Fruit fly (Drosophila melanogaster) whole organism: ENCODE measurements around the gene CG6138.

Experiments
- CG8478 ChIP-seq: fragments of >200 bp; optimal IDR thresholded peaks from 2 replicates; lab custom pipeline; 2018; ENCODE audit warnings: inconsistent platforms
- Dll ChIP-seq: fragments of >200 bp; optimal IDR thresholded peaks from 2 replicates; lab custom pipeline; 2017
- EcR ChIP-seq, 2 experiments: fragments of >200 bp; optimal IDR thresholded peaks; 2 replicates each; lab custom pipeline; 2017; ENCODE audit warnings: missing biosample characterization in 2 of 2, missing genetic modification characterization in 2 of 2, missing genetic modification reagents in 2 of 2
- pan ChIP-seq: fragments of >200 bp; optimal IDR thresholded peaks from 2 replicates; lab custom pipeline; 2017
- psq ChIP-seq: fragments of >200 bp; optimal IDR thresholded peaks from 2 replicates; lab custom pipeline; 2017
- usp ChIP-seq: fragments of >200 bp; optimal IDR thresholded peaks from 2 replicates; lab custom pipeline; 2017; ENCODE audit warnings: missing biosample characterization, missing genetic modification characterization, mixed read lengths

CG6138 gene

dm6 chr2L:10566955-10567354 is at the start of gene CG6138:
Gene CG6138, plus strand, starts transcription at chr2L:10567255.
- TF ChIP-seq EcR (GFP tag; optimal IDR thresholded peaks at IDR 0.05; lab: Kevin White, UChicago) = no peak
- TF ChIP-seq psq (lab: Kevin White, UChicago) = no peak
- TF ChIP-seq usp (GFP tag; lab: Kevin White, UChicago) = no peak
- TF ChIP-seq CG8478 (lab: Kevin White, UChicago) = no peak
- no peak for TF ChIP-seq Dll (lab: Kevin White, UChicago)
- TF ChIP-seq pan (lab: Kevin White, UChicago) = no peak

- TF ChIP-seq EcR (GFP tag; optimal IDR thresholded peaks at IDR 0.05; lab: Kevin White, UChicago) = no peak
- no peak for TF ChIP-seq usp (GFP tag; lab: Kevin White, UChicago)
- TF ChIP-seq Dll (lab: Kevin White, UChicago) = no peak
- TF ChIP-seq psq (lab: Kevin White, UChicago) = no peak
- no peak for TF ChIP-seq pan (lab: Kevin White, UChicago)
Observed at dm6 chr2L:10519225-10519624, 47.8 kb upstream of the CG6138 start.

- TF ChIP-seq Dll (lab: Kevin White, UChicago) (no peak), EcR (GFP tag; optimal IDR thresholded peaks at IDR 0.05; lab: Kevin White, UChicago) (no peak), CG8478 (lab: Kevin White, UChicago) (no peak), pan (lab: Kevin White, UChicago) (no peak), usp (GFP tag; lab: Kevin White, UChicago) (no peak), psq (lab: Kevin White, UChicago) (no peak)
Observed at dm6 chr2L:10522174-10522893, 44.7 kb upstream of the CG6138 start.

- TF ChIP-seq pan (lab: Kevin White, UChicago) (no peak), CG8478 (lab: Kevin White, UChicago) (no peak), EcR (GFP tag; optimal IDR thresholded peaks at IDR 0.05; lab: Kevin White, UChicago) (no peak), Dll (lab: Kevin White, UChicago) (no peak), psq (lab: Kevin White, UChicago) (no peak), usp (GFP tag; lab: Kevin White, UChicago) (no peak)
Observed at dm6 chr2L:10526953-10527584, 40.0 kb upstream of the CG6138 start, which contains the start of gene Lip4. Gene Lip4, plus strand, starts transcription at chr2L:10527572.

dm6 chr2L:10528984-10529383 is 38.1 kb upstream of the CG6138 start:
- TF ChIP-seq CG8478 (lab: Kevin White, UChicago) (no peak), EcR (GFP tag; optimal IDR thresholded peaks at IDR 0.05; lab: Kevin White, UChicago) (no peak), Dll (lab: Kevin White, UChicago) (no peak), usp (GFP tag; lab: Kevin White, UChicago) (no peak), psq (lab: Kevin White, UChicago) (no peak), pan (lab: Kevin White, UChicago) (no peak)

- TF ChIP-seq psq (lab: Kevin White, UChicago) = no peak
- no peak for TF ChIP-seq pan (lab: Kevin White, UChicago)
- no peak for TF ChIP-seq usp (GFP tag; lab: Kevin White, UChicago)
- no peak for TF ChIP-seq CG8478 (lab: Kevin White, UChicago)
- no peak for TF ChIP-seq EcR (GFP tag; optimal IDR thresholded peaks at IDR 0.05; lab: Kevin White, UChicago)
- TF ChIP-seq Dll (lab: Kevin White, UChicago) = no peak
Observed at dm6 chr2L:10530089-10530488, 37.0 kb upstream of the CG6138 start.

dm6 chr2L:10531521-10531920 is 35.5 kb upstream of the CG6138 start, which contains the start of gene CG18301:
Gene CG18301, plus strand, starts transcription at chr2L:10531821.
- TF ChIP-seq CG8478 (lab: Kevin White, UChicago) = no peak
- no peak for TF ChIP-seq EcR (GFP tag; optimal IDR thresholded peaks at IDR 0.05; lab: Kevin White, UChicago)
- no peak for TF ChIP-seq Dll (lab: Kevin White, UChicago)
- TF ChIP-seq psq (lab: Kevin White, UChicago) = no peak
- TF ChIP-seq pan (lab: Kevin White, UChicago) = no peak
- no peak for TF ChIP-seq usp (GFP tag; lab: Kevin White, UChicago)

- TF ChIP-seq usp (GFP tag; lab: Kevin White, UChicago) (no peak), psq (lab: Kevin White, UChicago) (no peak), EcR (GFP tag; optimal IDR thresholded peaks at IDR 0.05; lab: Kevin White, UChicago) (no peak), pan (lab: Kevin White, UChicago) (no peak), Dll (lab: Kevin White, UChicago) (no peak), CG8478 (lab: Kevin White, UChicago) (no peak)
Observed at dm6 chr2L:10534022-10534421, 33.0 kb upstream of the CG6138 start, which contains the start of gene CG18302. Gene CG18302, plus strand, starts transcription at chr2L:10534322.

- no peak for TF ChIP-seq usp (GFP tag; lab: Kevin White, UChicago)
- no peak for TF ChIP-seq psq (lab: Kevin White, UChicago)
- TF ChIP-seq EcR (GFP tag; optimal IDR thresholded peaks at IDR 0.05; lab: Kevin White, UChicago) = no peak
- no peak for TF ChIP-seq Dll (lab: Kevin White, UChicago)
- no peak for TF ChIP-seq pan (lab: Kevin White, UChicago)
- TF ChIP-seq CG8478 (lab: Kevin White, UChicago) = no peak
Observed at dm6 chr2L:10539360-10539759, 27.7 kb upstream of the CG6138 start.

dm6 chr2L:10543048-10543752 is 23.9 kb upstream of the CG6138 start:
- TF ChIP-seq EcR (GFP tag; optimal IDR thresholded peaks at IDR 0.05; lab: Kevin White, UChicago) (no peak), pan (lab: Kevin White, UChicago) (no peak), usp (GFP tag; lab: Kevin White, UChicago) (no peak), Dll (lab: Kevin White, UChicago) (no peak), psq (lab: Kevin White, UChicago) (no peak), CG8478 (lab: Kevin White, UChicago) (no peak)
